Fruit fly (Drosophila melanogaster): ENCODE results near the gene CG9150.

DNA sequence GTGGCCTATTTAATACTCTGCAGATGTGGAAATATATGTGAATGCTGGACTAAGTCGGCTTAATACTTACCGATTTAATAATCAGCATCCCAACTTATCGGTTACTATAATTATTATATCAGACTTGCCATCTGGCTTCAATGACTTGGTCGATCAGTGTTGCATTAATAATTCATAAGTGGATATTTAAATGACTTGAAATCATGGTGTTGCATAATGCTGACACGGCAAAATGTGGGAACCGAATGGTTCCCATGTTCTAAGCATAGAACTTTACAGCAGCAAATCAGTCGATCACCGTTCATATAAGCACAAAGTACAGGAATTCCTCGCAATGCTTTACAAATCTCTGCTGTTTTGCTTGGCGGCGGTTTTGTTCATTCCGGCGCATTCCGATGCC is 8.2 kb downstream of the CG9150 start, which contains the start of gene CG34180:
- TF ChIP-seq eg (GFP tag; IDR thresholded peaks at IDR 0.05) = no peak
- no peak for TF ChIP-seq Ets96B (tag; optimal IDR thresholded peaks at IDR 0.05)
- no peak for TF ChIP-seq pdm3 (GFP tag; optimal IDR thresholded peaks at IDR 0.05)
- TF ChIP-seq lz (GFP tag; optimal IDR thresholded peaks at IDR 0.05) = no peak
- TF ChIP-seq CG7368 (GFP tag; optimal IDR thresholded peaks at IDR 0.05) = no peak
- TF ChIP-seq CG8632 (GFP tag; optimal IDR thresholded peaks at IDR 0.05) = no peak
- TF ChIP-seq esn (GFP tag; optimal IDR thresholded peaks at IDR 0.05) = no peak
- no peak for TF ChIP-seq CG3919 (GFP tag; optimal IDR thresholded peaks at IDR 0.05)
- no peak for TF ChIP-seq Hr39 (GFP tag; optimal IDR thresholded peaks at IDR 0.05)

All from whole organism, prepupa.